Fruit fly (Drosophila melanogaster): ENCODE data around the gene CG43115.
A peak's percentile ranks its signal among the peaks of the same experiment; 100 is the strongest.

The CG43115 gene

DNA sequence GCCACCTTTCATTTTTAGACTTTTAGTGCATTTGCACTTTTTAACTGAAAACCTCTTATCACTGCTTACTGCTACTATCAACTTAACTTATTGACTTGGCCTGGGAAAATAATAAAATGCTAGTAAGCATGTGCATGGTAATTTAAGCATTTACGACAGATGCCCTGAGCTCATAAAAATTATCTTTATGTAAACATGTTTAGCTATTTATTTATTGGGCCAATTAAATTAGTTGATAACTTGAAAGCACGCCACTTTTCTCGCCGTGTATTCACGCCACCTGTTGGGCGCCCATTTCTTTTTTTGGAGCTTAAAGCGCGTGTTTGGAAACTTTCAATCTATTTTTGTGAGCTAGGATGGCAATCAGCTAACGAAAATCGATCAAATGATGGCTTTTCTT lies 26.0 kb upstream of the CG43115 start (continued):
- TF ChIP-seq CG7839 (tag; optimal IDR thresholded peaks at IDR 0.05) (peak; percentile 55), vnd (GFP tag; IDR thresholded peaks at IDR 0.05; ENCODE audit: partially characterized antibody) (no peak), CG4424 (GFP tag; optimal IDR thresholded peaks at IDR 0.05) (peak; percentile 17), Poxn (GFP tag; IDR thresholded peaks at IDR 0.05) (no peak)

- TF ChIP-seq amos (GFP tag; IDR thresholded peaks at IDR 0.05; ENCODE audit: partially characterized antibody) (no peak), CG11504 (tag; optimal IDR thresholded peaks at IDR 0.05) (peak; percentile 37), pzg (GFP tag; optimal IDR thresholded peaks at IDR 0.05) (peak; percentile 25), CG18599 (GFP tag; optimal IDR thresholded peaks at IDR 0.05) (peak; percentile 33), lilli (GFP tag; optimal IDR thresholded peaks at IDR 0.05) (peak; percentile 42), CG3281 (GFP tag; optimal IDR thresholded peaks at IDR 0.05) (peak; percentile 16), CG8924 (tag; optimal IDR thresholded peaks at IDR 0.05) (peak; percentile 15), kah (GFP tag; optimal IDR thresholded peaks at IDR 0.05) (no peak), Dek (tag; optimal IDR thresholded peaks at IDR 0.05) (peak; percentile 4), jumu (GFP tag; optimal IDR thresholded peaks at IDR 0.05) (peak; percentile 59), Dip3 (GFP tag; optimal IDR thresholded peaks at IDR 0.05) (no peak), CG6689 (GFP tag; IDR thresholded peaks at IDR 0.05) (peak; percentile 25; the same call in 1 of the 2 replicates), fd96Cb (tag; optimal IDR thresholded peaks at IDR 0.05) (peak; percentile 26), tna (GFP tag; IDR thresholded peaks at IDR 0.05; ENCODE audit: partially characterized antibody) (0 out of 2 replicates have a peak, but pooled peaks have one; percentile 28), Gug (GFP tag; IDR thresholded peaks at IDR 0.05) (peak; percentile 44; the same call in 3 of the 4 replicates), oc (tag; optimal IDR thresholded peaks at IDR 0.05) (no peak), ken (GFP tag; IDR thresholded peaks at IDR 0.05) (peak; percentile 58; the same call in 2 of the 3 replicates), danr (GFP tag; IDR thresholded peaks at IDR 0.05) (peak; percentile 13; the same call in 1 of the 2 replicates), bab2 (GFP tag; optimal IDR thresholded peaks at IDR 0.05) (peak; percentile 53), NfI (GFP tag; optimal IDR thresholded peaks at IDR 0.05) (peak; percentile 33), Asciz (GFP tag; optimal IDR thresholded peaks at IDR 0.05) (no peak), CG13424 (tag; optimal IDR thresholded peaks at IDR 0.05) (peak; percentile 44), ranshi (GFP tag; IDR thresholded peaks at IDR 0.05) (peak; percentile 43; the same call in 1 of the 2 replicates), CG34224 (GFP tag; IDR thresholded peaks at IDR 0.05; ENCODE audit: partially characterized antibody) (no peak), hkb (optimal IDR thresholded peaks at IDR 0.05) (no peak), hkb (GFP tag; IDR thresholded peaks at IDR 0.05) (0 out of 2 replicates have a peak, but pooled peaks have one; percentile 6), CHES-1-like (GFP tag; optimal IDR thresholded peaks at IDR 0.05) (peak; percentile 40), E2f2 (GFP tag; IDR thresholded peaks at IDR 0.05) (peak; percentile 80), CG11085 (GFP tag; IDR thresholded peaks at IDR 0.05) (no peak), CG6791 (GFP tag; IDR thresholded peaks at IDR 0.05; ENCODE audit: partially characterized antibody) (no peak), Mrtf (GFP tag; IDR thresholded peaks at IDR 0.05) (0 out of 3 replicates have a peak, but pooled peaks have one; percentile 19), onecut (GFP tag; IDR thresholded peaks at IDR 0.05) (0 out of 2 replicates have a peak, but pooled peaks have one; percentile 6), CG7372 (GFP tag; IDR thresholded peaks at IDR 0.05) (0 out of 2 replicates have a peak, but pooled peaks have one; percentile 20), HLH3B (GFP tag; IDR thresholded peaks at IDR 0.05) (peak; percentile 32; the same call in 1 of the 2 replicates), CG14050 (GFP tag; IDR thresholded peaks at IDR 0.05) (peak; percentile 44; the same call in 1 of the 3 replicates), CG12155 (GFP tag; optimal IDR thresholded peaks at IDR 0.05) (peak; percentile 0), BtbVII (GFP tag; optimal IDR thresholded peaks at IDR 0.05) (peak; percentile 17), CG15479 (GFP tag; optimal IDR thresholded peaks at IDR 0.05) (no peak), CG1233 (GFP tag; optimal IDR thresholded peaks at IDR 0.05) (peak; percentile 5), CG43689 (GFP tag; IDR thresholded peaks at IDR 0.05) (no peak), CG2120 (GFP tag; optimal IDR thresholded peaks at IDR 0.05) (peak; percentile 72), CG18619 (GFP tag; optimal IDR thresholded peaks at IDR 0.05) (no peak)
Measured at dm6 chrX:6090809-6091667, 24.8 kb upstream of the CG43115 start, which contains the start of the genes Nep1 and Mipp2. Nep1 (plus strand) TSS chrX:6091205. Mipp2 (minus strand) TSS chrX:6091471.

Measured in whole organism, embryonic.